Fruit fly (Drosophila melanogaster) whole organism, embryonic: ENCODE data around the gene Gprk2.
A peak's percentile ranks its signal among the peaks of the same experiment; 100 is the strongest.

Source experiments
- Atf6 ChIP-seq: fragments of 200-800 bp; sonication (Bioruptor generic); IDR thresholded peaks from 2 replicates; pipeline ENCODE4 v1.3.6; 2022; ENCODE audit warnings: missing biosample characterization, missing genetic modification characterization
- CG10274 ChIP-seq: fragments of 200-800 bp; sonication (Bioruptor generic); optimal IDR thresholded peaks from 3 replicates; lab custom pipeline; 2017; ENCODE audit warnings: missing biosample characterization, mild to moderate bottlenecking, missing genetic modification characterization
- CG11695 ChIP-seq: fragments of 200-800 bp; sonication (Bioruptor generic); IDR thresholded peaks from 3 replicates; pipeline ENCODE4 v1.3.6; 2022; ENCODE audit warnings: missing biosample characterization, missing genetic modification characterization
- CG14860 ChIP-seq: fragments of 200-800 bp; sonication (Bioruptor generic); IDR thresholded peaks from 3 replicates; pipeline ENCODE4 v1.3.6; 2022; ENCODE audit warnings: missing biosample characterization, missing genetic modification characterization; ENCODE audit not compliant: partially characterized antibody
- CG15514 ChIP-seq: fragments of 200-800 bp; sonication (Bioruptor generic); optimal IDR thresholded peaks from 3 replicates; lab custom pipeline; 2017; ENCODE audit warnings: missing biosample characterization, missing genetic modification characterization, mild to moderate bottlenecking, moderate library complexity, missing genetic modification reagents
- CG2120 ChIP-seq: fragments of 200-800 bp; sonication (Bioruptor generic); optimal IDR thresholded peaks from 3 replicates; lab custom pipeline; 2016; ENCODE audit warnings: missing biosample characterization, missing genetic modification characterization
- CG3163 ChIP-seq: fragments of 200-800 bp; sonication (Bioruptor generic); optimal IDR thresholded peaks from 3 replicates; lab custom pipeline; 2016; ENCODE audit warnings: missing biosample characterization, missing genetic modification characterization
- CG34376 ChIP-seq: fragments of 200-800 bp; sonication (Bioruptor generic); optimal IDR thresholded peaks from 2 replicates; lab custom pipeline; 2018; ENCODE audit warnings: missing biosample characterization, mild to moderate bottlenecking, missing genetic modification characterization
- CG4404 ChIP-seq: fragments of 200-800 bp; sonication (Bioruptor generic); IDR thresholded peaks from 2 replicates; pipeline ENCODE4 v1.3.6; 2022; ENCODE audit warnings: missing biosample characterization, missing genetic modification characterization
- CG5245 ChIP-seq: fragments of 200-800 bp; sonication (Bioruptor generic); optimal IDR thresholded peaks from 3 replicates; lab custom pipeline; 2016; ENCODE audit warnings: missing biosample characterization, missing genetic modification characterization
- CG6254 ChIP-seq: fragments of 200-800 bp; sonication (Bioruptor generic); optimal IDR thresholded peaks from 3 replicates; lab custom pipeline; 2017; ENCODE audit warnings: mild to moderate bottlenecking, missing biosample characterization, missing genetic modification reagents, missing genetic modification characterization
- CG7357 ChIP-seq: fragments of 200-800 bp; sonication (Bioruptor generic); IDR thresholded peaks from 3 replicates; pipeline ENCODE4 v1.3.6; 2022; ENCODE audit warnings: missing biosample characterization, missing genetic modification characterization
- CG7786 ChIP-seq: fragments of 200-800 bp; sonication (Bioruptor generic); optimal IDR thresholded peaks from 2 replicates; lab custom pipeline; 2016; ENCODE audit warnings: missing biosample characterization, missing genetic modification characterization
- CG7839 ChIP-seq: fragments of 200-800 bp; sonication (Bioruptor generic); optimal IDR thresholded peaks from 3 replicates; lab custom pipeline; 2018; ENCODE audit warnings: missing biosample characterization, mild to moderate bottlenecking, missing genetic modification characterization, moderate library complexity
- CG8290 ChIP-seq, 3 experiments: fragments of 200-800 bp; sonication (Bioruptor generic); optimal IDR thresholded peaks; 2 replicates each; lab custom pipeline; 2016 to 2019; ENCODE audit warnings: missing biosample characterization in 3 of 3, missing genetic modification characterization in 3 of 3, mild to moderate bottlenecking in 2 of 3, moderate library complexity in 1 of 3
- CG8478 ChIP-seq: fragments of >200 bp; optimal IDR thresholded peaks from 2 replicates; lab custom pipeline; 2018
- CG9817 ChIP-seq: fragments of 200-800 bp; sonication (Bioruptor generic); optimal IDR thresholded peaks from 2 replicates; lab custom pipeline; 2018; ENCODE audit warnings: missing biosample characterization, mild to moderate bottlenecking, missing genetic modification characterization, moderate library complexity
- D ChIP-seq, 2 experiments: fragments of 200-800 bp in 1 of 2; fragments of >200 bp in 1 of 2; sonication (Bioruptor generic) in 1 of 2; optimal IDR thresholded peaks; 2 replicates in 1 of 2; 3 replicates in 1 of 2; lab custom pipeline; 2017; ENCODE audit warnings: mild to moderate bottlenecking in 1 of 2, missing biosample characterization in 1 of 2, missing genetic modification characterization in 1 of 2, missing genetic modification reagents in 1 of 2
- Deaf1 ChIP-seq: fragments of 200-800 bp; optimal IDR thresholded peaks from 3 replicates; lab custom pipeline; 2019; ENCODE audit warnings: missing biosample characterization, mild to moderate bottlenecking, missing genetic modification characterization, moderate library complexity
- Doc3 ChIP-seq: fragments of 200-800 bp; sonication (Bioruptor generic); IDR thresholded peaks from 3 replicates; pipeline ENCODE4 v1.3.6; 2022; ENCODE audit warnings: missing biosample characterization, missing genetic modification characterization; ENCODE audit not compliant: partially characterized antibody
- Elba2 ChIP-seq: fragments of 200-800 bp; sonication (Bioruptor generic); optimal IDR thresholded peaks from 3 replicates; lab custom pipeline; 2016; ENCODE audit warnings: missing biosample characterization, missing genetic modification characterization
- Ets65A ChIP-seq: fragments of 200-800 bp; sonication (Bioruptor generic); peaks from one replicate; lab custom pipeline; 2016; ENCODE audit warnings: missing biosample characterization, missing genetic modification characterization
- Fer3 ChIP-seq: fragments of 200-800 bp; sonication (Bioruptor generic); optimal IDR thresholded peaks from 2 replicates; lab custom pipeline; 2018; ENCODE audit warnings: missing biosample characterization, mild to moderate bottlenecking, missing genetic modification characterization, moderate library complexity
- H15 ChIP-seq: fragments of 200-800 bp; sonication (Bioruptor generic); IDR thresholded peaks from 3 replicates; pipeline ENCODE4 v1.3.6; 2022; ENCODE audit warnings: missing biosample characterization, missing genetic modification characterization
- Hey ChIP-seq: fragments of 200-800 bp; sonication (Bioruptor generic); optimal IDR thresholded peaks from 3 replicates; lab custom pipeline; 2018; ENCODE audit warnings: missing biosample characterization, mild to moderate bottlenecking, missing genetic modification characterization
- Hr3 ChIP-seq: fragments of 200-800 bp; sonication (Bioruptor generic); optimal IDR thresholded peaks from 3 replicates; lab custom pipeline; 2016; ENCODE audit warnings: missing biosample characterization, missing genetic modification characterization
- Scr ChIP-seq: fragments of 200-800 bp; sonication (Bioruptor generic); IDR thresholded peaks from 2 replicates; pipeline ENCODE4 v1.3.6; 2022; ENCODE audit warnings: missing biosample characterization, missing genetic modification characterization; ENCODE audit not compliant: partially characterized antibody
- Usf ChIP-seq: fragments of 200-800 bp; sonication (Bioruptor generic); optimal IDR thresholded peaks from 2 replicates; lab custom pipeline; 2017; ENCODE audit warnings: missing genotype, missing biosample characterization, missing genetic modification characterization
- abd-A ChIP-seq: fragments of 200-800 bp; sonication (Bioruptor generic); optimal IDR thresholded peaks from 3 replicates; lab custom pipeline; 2019; ENCODE audit warnings: missing biosample characterization, mild to moderate bottlenecking, missing genetic modification characterization, moderate library complexity
- ac ChIP-seq: fragments of 200-800 bp; sonication (Bioruptor generic); optimal IDR thresholded peaks from 3 replicates; lab custom pipeline; 2017; ENCODE audit warnings: missing biosample characterization, mild to moderate bottlenecking, missing genetic modification characterization
- bcd ChIP-seq: fragments of 200-800 bp; sonication (Bioruptor generic); optimal IDR thresholded peaks from 2 replicates; lab custom pipeline; 2017; ENCODE audit warnings: missing biosample characterization, mild to moderate bottlenecking, missing genetic modification characterization
- crol ChIP-seq: fragments of 200-800 bp; sonication (Bioruptor generic); IDR thresholded peaks from 2 replicates; pipeline ENCODE4 v1.3.6; 2022; ENCODE audit warnings: missing biosample characterization, missing genetic modification characterization
- da ChIP-seq: fragments of 200-800 bp; sonication (Bioruptor generic); optimal IDR thresholded peaks from 2 replicates; lab custom pipeline; 2016; ENCODE audit warnings: missing biosample characterization, missing genetic modification characterization
- danr ChIP-seq: fragments of 200-800 bp; sonication (Bioruptor generic); IDR thresholded peaks from 2 replicates; pipeline ENCODE4 v1.3.6; 2022; ENCODE audit warnings: missing biosample characterization, missing genetic modification characterization
- dimm ChIP-seq: fragments of 200-800 bp; sonication (Bioruptor generic); IDR thresholded peaks from 2 replicates; pipeline ENCODE4 v1.3.6; 2022; ENCODE audit warnings: missing biosample characterization, missing genetic modification characterization
- fd3F ChIP-seq: fragments of 200-800 bp; sonication (Bioruptor generic); optimal IDR thresholded peaks from 2 replicates; lab custom pipeline; 2018; ENCODE audit warnings: missing biosample characterization, mild to moderate bottlenecking, missing genetic modification characterization, moderate library complexity
- ftz-f1 ChIP-seq: fragments of 200-800 bp; sonication (Bioruptor generic); optimal IDR thresholded peaks from 2 replicates; lab custom pipeline; 2016; ENCODE audit warnings: missing biosample characterization, missing genetic modification characterization
- gem ChIP-seq: fragments of 200-800 bp; sonication (Bioruptor generic); optimal IDR thresholded peaks from 2 replicates; lab custom pipeline; 2019; ENCODE audit warnings: missing biosample characterization, mild to moderate bottlenecking, missing genetic modification characterization, moderate library complexity
- gsb-n ChIP-seq: fragments of 200-800 bp; sonication (Bioruptor generic); optimal IDR thresholded peaks from 3 replicates; lab custom pipeline; 2018; ENCODE audit warnings: missing biosample characterization, mild to moderate bottlenecking, missing genetic modification characterization
- h ChIP-seq: fragments of >200 bp; optimal IDR thresholded peaks from 2 replicates; lab custom pipeline; 2017
- inv ChIP-seq: fragments of 200-800 bp; sonication (Bioruptor generic); IDR thresholded peaks from 2 replicates; pipeline ENCODE4 v1.3.6; 2022; ENCODE audit warnings: missing biosample characterization, missing genetic modification characterization; ENCODE audit not compliant: partially characterized antibody
- kah ChIP-seq: fragments of 200-800 bp; sonication (Bioruptor generic); optimal IDR thresholded peaks from 2 replicates; lab custom pipeline; 2018; ENCODE audit warnings: missing biosample characterization, mild to moderate bottlenecking, missing genetic modification characterization
- luna ChIP-seq: fragments of 200-800 bp; sonication (Bioruptor generic); optimal IDR thresholded peaks from 2 replicates; lab custom pipeline; 2016; ENCODE audit warnings: missing biosample characterization, missing genetic modification characterization
- nau ChIP-seq: fragments of 200-800 bp; sonication (Bioruptor generic); optimal IDR thresholded peaks from 3 replicates; lab custom pipeline; 2017; ENCODE audit warnings: missing biosample characterization, mild to moderate bottlenecking, missing genetic modification characterization, missing genetic modification reagents
- oc ChIP-seq: fragments of 200-800 bp; sonication (Bioruptor generic); optimal IDR thresholded peaks from 2 replicates; lab custom pipeline; 2018; ENCODE audit warnings: missing biosample characterization, mild to moderate bottlenecking, missing genetic modification characterization, moderate library complexity
- ranshi ChIP-seq: fragments of 200-800 bp; sonication (Bioruptor generic); IDR thresholded peaks from 2 replicates; pipeline ENCODE4 v1.3.6; 2022; ENCODE audit warnings: missing biosample characterization, missing genetic modification characterization
- ro ChIP-seq: fragments of 200-800 bp; sonication (Bioruptor generic); IDR thresholded peaks from 2 replicates; pipeline ENCODE4 v1.3.6; 2022; ENCODE audit warnings: missing biosample characterization, missing genetic modification characterization
- sens-2 ChIP-seq: fragments of 200-800 bp; sonication (Bioruptor generic); IDR thresholded peaks from 2 replicates; pipeline ENCODE4 v1.3.6; 2022; ENCODE audit warnings: missing biosample characterization, missing genetic modification characterization
- slbo ChIP-seq: fragments of 200-800 bp; sonication (Bioruptor generic); IDR thresholded peaks from 2 replicates; pipeline ENCODE4 v1.3.6; 2022; ENCODE audit warnings: missing biosample characterization, missing genetic modification characterization
- unc-4 ChIP-seq: fragments of 200-800 bp; sonication (Bioruptor generic); IDR thresholded peaks from 2 replicates; pipeline ENCODE4 v1.3.6; 2022; ENCODE audit warnings: missing biosample characterization, missing genetic modification characterization; ENCODE audit not compliant: partially characterized antibody
- wdn ChIP-seq: fragments of 200-800 bp; sonication (Bioruptor generic); IDR thresholded peaks from 2 replicates; pipeline ENCODE4 v1.3.6; 2022; ENCODE audit warnings: missing biosample characterization, missing genetic modification characterization

The Gprk2 gene

dm6 chr3R:31420675-31421074, 15.6 kb downstream of the Gprk2 start (continued):
- TF ChIP-seq wdn (GFP tag; lab: Robert Waterston, UW), result no peak
- no peak for TF ChIP-seq Doc3 (GFP tag; lab: Robert Waterston, UW)
- TF ChIP-seq gsb-n (tag; lab: Kevin White, UChicago), result no peak
- TF ChIP-seq CG8478 (lab: Kevin White, UChicago), result no peak
- peak; percentile 55 for TF ChIP-seq crol (GFP tag; lab: Robert Waterston, UW)
- TF ChIP-seq unc-4 (GFP tag; lab: Robert Waterston, UW), result no peak
- peak; percentile 87 for TF ChIP-seq ftz-f1 (GFP tag; lab: Kevin White, UChicago)
- TF ChIP-seq da (GFP tag; lab: Kevin White, UChicago), result no peak
- peak; percentile 82 for TF ChIP-seq abd-A (tag; lab: Kevin White, UChicago)
- peak; percentile 17 for TF ChIP-seq CG2120
- no peak for TF ChIP-seq dimm
- TF ChIP-seq h (lab: Kevin White, UChicago), result no peak
- TF ChIP-seq D (optimal IDR thresholded peaks at IDR 0.05; lab: Kevin White, UChicago), result no peak
- no peak for TF ChIP-seq D (GFP tag; optimal IDR thresholded peaks at IDR 0.05; lab: Kevin White, UChicago)
- no peak for TF ChIP-seq Scr (GFP tag; lab: Robert Waterston, UW)
- no peak for TF ChIP-seq ranshi (GFP tag; lab: Robert Waterston, UW)
- no peak for TF ChIP-seq Hr3 (GFP tag; lab: Kevin White, UChicago)
- no peak for TF ChIP-seq Atf6 (GFP tag; lab: Robert Waterston, UW)
- no peak for TF ChIP-seq oc (tag; lab: Kevin White, UChicago)
- TF ChIP-seq CG8290 (GFP tag; optimal IDR thresholded peaks at IDR 0.05; lab: Kevin White, UChicago), result no peak
- peak in 1 of 2 experiments; percentile 34 for TF ChIP-seq CG8290 (tag; optimal IDR thresholded peaks at IDR 0.05; lab: Kevin White, UChicago)
- TF ChIP-seq CG7357, result no peak
- TF ChIP-seq slbo, result 0 out of 2 replicates have a peak, but pooled peaks have one; percentile 28
- no peak for TF ChIP-seq gem
- no peak for TF ChIP-seq Usf (GFP tag; lab: Kevin White, UChicago)
- no peak for TF ChIP-seq Hey (tag; lab: Kevin White, UChicago)
- TF ChIP-seq H15 (GFP tag; lab: Robert Waterston, UW), result no peak
- TF ChIP-seq nau (GFP tag; lab: Kevin White, UChicago), result no peak
- peak; percentile 7 for TF ChIP-seq CG15514 (GFP tag; lab: Kevin White, UChicago)
- TF ChIP-seq CG11695 (GFP tag; lab: Robert Waterston, UW), result peak; percentile 89
- no peak for TF ChIP-seq kah (GFP tag; lab: Kevin White, UChicago)
- peak; percentile 6 for TF ChIP-seq CG7839
- TF ChIP-seq fd3F, result no peak
- peak; percentile 12 for TF ChIP-seq bcd (GFP tag; lab: Kevin White, UChicago)
- no peak for TF ChIP-seq ro (GFP tag; lab: Robert Waterston, UW)
- no peak for TF ChIP-seq CG10274
- no peak for TF ChIP-seq sens-2 (GFP tag; lab: Robert Waterston, UW)
- no peak for TF ChIP-seq inv (GFP tag; lab: Robert Waterston, UW)
- peak; percentile 70 for TF ChIP-seq CG34376 (GFP tag; lab: Kevin White, UChicago)
- TF ChIP-seq luna (GFP tag; lab: Kevin White, UChicago), result no peak
- TF ChIP-seq ac (GFP tag; lab: Kevin White, UChicago), result no peak
- peak; percentile 18 for TF ChIP-seq Fer3 (tag; lab: Kevin White, UChicago)
- no peak for TF ChIP-seq danr
- no peak for TF ChIP-seq CG6254 (GFP tag; lab: Kevin White, UChicago)
- TF ChIP-seq CG14860 (GFP tag; lab: Robert Waterston, UW), result no peak
- TF ChIP-seq Elba2 (GFP tag; lab: Kevin White, UChicago), result no peak
- TF ChIP-seq CG4404 (GFP tag; lab: Robert Waterston, UW), result no peak
- TF ChIP-seq CG7786 (GFP tag; lab: Kevin White, UChicago), result no peak
- TF ChIP-seq Deaf1 (tag; lab: Kevin White, UChicago), result peak; percentile 3
- TF ChIP-seq CG9817 (tag; lab: Kevin White, UChicago), result peak; percentile 7
- no peak for TF ChIP-seq CG3163 (GFP tag; lab: Kevin White, UChicago)
- TF ChIP-seq CG5245, result no peak
- peak; percentile 74 for TF ChIP-seq Ets65A (GFP tag; lab: Kevin White, UChicago)
